Worm (Caenorhabditis elegans) whole organism, L4 larva: ENCODE data around the gene srm-3.

ENCODE experiments used
- F37D6.2 ChIP-seq: sonication (generic microtip); optimal IDR thresholded peaks from 2 replicates; lab custom pipeline; 2016; ENCODE audit warnings: mild to moderate bottlenecking, missing genetic modification characterization, missing compliant biosample characterization
- F49E8.2 ChIP-seq: sonication (generic microtip); optimal IDR thresholded peaks from 2 replicates; lab custom pipeline; 2016; ENCODE audit warnings: missing compliant biosample characterization, mild to moderate bottlenecking, missing genetic modification characterization, borderline replicate concordance
- T20F7.1 ChIP-seq: fragments of 200-800 bp; sonication (Bioruptor generic); optimal IDR thresholded peaks from 2 replicates; lab custom pipeline; 2018; ENCODE audit warnings: mild to moderate bottlenecking, missing genetic modification characterization, missing compliant biosample characterization
- Y48G9A.11 ChIP-seq: fragments of 200-800 bp; sonication (Bioruptor generic); IDR thresholded peaks from 2 replicates; pipeline ENCODE4 v1.3.6; 2022; ENCODE audit warnings: missing genetic modification reagents, missing genetic modification characterization, missing compliant biosample characterization
- Y5F2A.4 ChIP-seq: fragments of 200-800 bp; sonication (Bioruptor generic); optimal IDR thresholded peaks from 2 replicates; lab custom pipeline; 2018; ENCODE audit warnings: mild to moderate bottlenecking, missing genetic modification characterization, missing compliant biosample characterization
- ZK546.5 ChIP-seq, 2 experiments: sonication (generic microtip); optimal IDR thresholded peaks; 2 replicates each; lab custom pipeline; 2017; ENCODE audit warnings: missing biosample characterization in 2 of 2, missing genetic modification characterization in 2 of 2
- aha-1 ChIP-seq: fragments of 150-350 bp; peaks from one replicate; lab custom pipeline; 2014; ENCODE audit warnings: missing biosample characterization, missing genetic modification characterization
- aly-2 ChIP-seq: sonication (generic microtip); optimal IDR thresholded peaks from 2 replicates; lab custom pipeline; 2018; ENCODE audit warnings: missing biosample characterization, missing genetic modification characterization
- ama-1 ChIP-seq: fragments of 150-350 bp; optimal IDR thresholded peaks from 2 replicates; lab custom pipeline; 2014; ENCODE audit warnings: inconsistent platforms, mixed read lengths
- attf-4 ChIP-seq: sonication (generic microtip); optimal IDR thresholded peaks from 3 replicates; lab custom pipeline; 2017; ENCODE audit warnings: missing biosample characterization, missing genetic modification characterization
- ces-1 ChIP-seq: fragments of 150-350 bp; sonication (generic microtip); optimal IDR thresholded peaks from 4 replicates; lab custom pipeline; 2014; ENCODE audit warnings: missing biosample characterization, missing genetic modification reagents, missing genetic modification characterization
- daf-16 ChIP-seq, 3 experiments: sonication (generic microtip); optimal IDR thresholded peaks; 2 replicates each; lab custom pipeline; 2016 to 2017; ENCODE audit warnings: missing genetic modification characterization in 3 of 3, missing genetic modification reagents in 3 of 3, mild to moderate bottlenecking in 2 of 3, missing compliant biosample characterization in 2 of 3, missing biosample characterization in 1 of 3, moderate library complexity in 1 of 3
- daf-19 ChIP-seq: fragments of 200-800 bp; sonication (Bioruptor generic); conservative IDR thresholded peaks from 2 replicates; pipeline ENCODE4 v1.3.6; 2022; ENCODE audit warnings: missing genetic modification characterization, missing compliant biosample characterization
- dmd-6 ChIP-seq: fragments of 200-800 bp; sonication (Bioruptor generic); IDR thresholded peaks from 2 replicates; pipeline ENCODE4 v1.3.6; 2022; ENCODE audit warnings: missing genetic modification reagents, missing genetic modification characterization, missing compliant biosample characterization
- dmd-8 ChIP-seq: fragments of 200-800 bp; sonication (Bioruptor generic); IDR thresholded peaks from 2 replicates; pipeline ENCODE4 v1.3.6; 2022; ENCODE audit warnings: missing genetic modification characterization, missing compliant biosample characterization
- dmd-9 ChIP-seq: fragments of 200-800 bp; sonication (Bioruptor generic); IDR thresholded peaks from 2 replicates; pipeline ENCODE4 v1.3.6; 2022; ENCODE audit warnings: missing genetic modification reagents, missing genetic modification characterization, missing compliant biosample characterization
- dve-1 ChIP-seq: sonication (generic microtip); optimal IDR thresholded peaks from 2 replicates; lab custom pipeline; 2017; ENCODE audit warnings: antibody characterized with exemption, mild to moderate bottlenecking, missing genetic modification characterization, missing compliant biosample characterization; ENCODE audit not compliant: insufficient read depth
- egl-43 ChIP-seq: fragments of 200-800 bp; sonication (Bioruptor generic); IDR thresholded peaks from 2 replicates; pipeline ENCODE4 v1.3.6; 2022; ENCODE audit warnings: missing genetic modification reagents, missing genetic modification characterization, missing compliant biosample characterization
- gei-8 ChIP-seq: fragments of 200-800 bp; sonication (Bioruptor generic); optimal IDR thresholded peaks from 2 replicates; lab custom pipeline; 2018; ENCODE audit warnings: mild to moderate bottlenecking, missing genetic modification characterization, missing compliant biosample characterization
- hif-1 ChIP-seq, 2 experiments: sonication (generic microtip); optimal IDR thresholded peaks; 2 replicates each; lab custom pipeline; 2016 to 2017; ENCODE audit warnings: missing compliant biosample characterization in 2 of 2, missing genetic modification characterization in 2 of 2, missing genetic modification reagents in 2 of 2, missing genotype in 2 of 2, mild to moderate bottlenecking in 1 of 2
- hlh-11 ChIP-seq: fragments of 200-800 bp; sonication (Bioruptor generic); optimal IDR thresholded peaks from 2 replicates; lab custom pipeline; 2018; ENCODE audit warnings: mild to moderate bottlenecking, missing genetic modification characterization, missing compliant biosample characterization
- hlh-30 ChIP-seq: sonication (generic microtip); optimal IDR thresholded peaks from 2 replicates; lab custom pipeline; 2017; ENCODE audit warnings: antibody characterized with exemption, mild to moderate bottlenecking, missing genetic modification characterization, missing compliant biosample characterization; ENCODE audit not compliant: insufficient read depth
- lin-1 ChIP-seq: fragments of 200-800 bp; sonication (Bioruptor generic); IDR thresholded peaks from 2 replicates; pipeline ENCODE4 v1.3.6; 2022; ENCODE audit warnings: missing genetic modification reagents, missing genetic modification characterization, missing compliant biosample characterization
- lin-13 ChIP-seq: fragments of 150-350 bp; optimal IDR thresholded peaks from 2 replicates; lab custom pipeline; 2014; ENCODE audit warnings: missing biosample characterization, missing genetic modification reagents, missing genetic modification characterization
- lin-38 ChIP-seq: fragments of 200-800 bp; sonication (Bioruptor generic); IDR thresholded peaks from 2 replicates; pipeline ENCODE4 v1.3.6; 2022; ENCODE audit warnings: missing genetic modification reagents, missing genetic modification characterization, missing compliant biosample characterization
- lir-3 ChIP-seq: sonication (generic microtip); optimal IDR thresholded peaks from 2 replicates; lab custom pipeline; 2016; ENCODE audit warnings: mild to moderate bottlenecking, missing genetic modification characterization, missing compliant biosample characterization
- mdl-1 ChIP-seq, 2 experiments: fragments of 150-350 bp in 1 of 2; sonication (generic microtip) in 1 of 2; optimal IDR thresholded peaks; 2 replicates each; lab custom pipeline; 2014 to 2017; ENCODE audit warnings: missing biosample characterization in 2 of 2, missing genetic modification characterization in 2 of 2
- mdt-29 ChIP-seq: fragments of 200-800 bp; sonication (Bioruptor generic); IDR thresholded peaks from 2 replicates; pipeline ENCODE4 v1.3.6; 2022; ENCODE audit warnings: missing genetic modification reagents, missing genetic modification characterization, missing compliant biosample characterization
- mep-1 ChIP-seq: fragments of 150-350 bp; sonication (generic microtip); optimal IDR thresholded peaks from 3 replicates; lab custom pipeline; 2014; ENCODE audit warnings: missing biosample characterization, missing genetic modification characterization
- mxl-2 ChIP-seq: fragments of 200-800 bp; sonication (Bioruptor generic); conservative IDR thresholded peaks from 2 replicates; pipeline ENCODE4 v1.3.6; 2022; ENCODE audit warnings: missing genetic modification reagents, missing genetic modification characterization, missing compliant biosample characterization
- mxl-3 ChIP-seq: fragments of 200-800 bp; sonication (Bioruptor generic); optimal IDR thresholded peaks from 2 replicates; lab custom pipeline; 2018; ENCODE audit warnings: mild to moderate bottlenecking, missing genetic modification characterization, missing compliant biosample characterization
- nhr-10 ChIP-seq: fragments of 150-350 bp; optimal IDR thresholded peaks from 2 replicates; lab custom pipeline; 2014; ENCODE audit warnings: missing biosample characterization, missing genetic modification characterization
- nhr-102 ChIP-seq: sonication (generic microtip); optimal IDR thresholded peaks from 2 replicates; lab custom pipeline; 2016; ENCODE audit warnings: mild to moderate bottlenecking, missing genetic modification characterization, moderate library complexity, missing compliant biosample characterization
- nhr-111 ChIP-seq: fragments of 200-800 bp; sonication (Bioruptor generic); optimal IDR thresholded peaks from 2 replicates; lab custom pipeline; 2018; ENCODE audit warnings: mild to moderate bottlenecking, missing genetic modification characterization, missing compliant biosample characterization
- nhr-28 ChIP-seq: fragments of 150-350 bp; optimal IDR thresholded peaks from 2 replicates; lab custom pipeline; 2014; ENCODE audit warnings: missing biosample characterization, missing genetic modification characterization
- nhr-48 ChIP-seq: sonication (generic microtip); optimal IDR thresholded peaks from 2 replicates; lab custom pipeline; 2016; ENCODE audit warnings: mild to moderate bottlenecking, missing genetic modification characterization, missing compliant biosample characterization
- nhr-77 ChIP-seq: fragments of 150-350 bp; optimal IDR thresholded peaks from 2 replicates; lab custom pipeline; 2014; ENCODE audit warnings: missing biosample characterization, missing genetic modification characterization
- pha-4 ChIP-seq, 2 experiments: fragments of 150-350 bp in 1 of 2; fragments of 200-800 bp in 1 of 2; sonication (Bioruptor generic) in 1 of 2; IDR thresholded peaks in 1 of 2; optimal IDR thresholded peaks in 1 of 2; 2 replicates each; pipeline versions ENCODE4 v1.3.6 to Lab custom; 2014 to 2022; ENCODE audit warnings: missing genetic modification characterization in 2 of 2, missing genetic modification reagents in 2 of 2, missing biosample characterization in 1 of 2, missing compliant biosample characterization in 1 of 2
- php-3 ChIP-seq: fragments of 200-800 bp; sonication (Bioruptor generic); IDR thresholded peaks from 2 replicates; pipeline ENCODE4 v1.3.6; 2022; ENCODE audit warnings: missing genetic modification reagents, missing genetic modification characterization, missing compliant biosample characterization
- pqm-1 ChIP-seq: sonication (generic microtip); optimal IDR thresholded peaks from 2 replicates; lab custom pipeline; 2017; ENCODE audit warnings: missing biosample characterization, missing genetic modification characterization
- snpc-4 ChIP-seq: fragments of 150-350 bp; optimal IDR thresholded peaks from 2 replicates; lab custom pipeline; 2014; ENCODE audit warnings: missing biosample characterization, missing genetic modification characterization
- spr-3 ChIP-seq: fragments of 200-800 bp; sonication (Bioruptor generic); optimal IDR thresholded peaks from 2 replicates; lab custom pipeline; 2018; ENCODE audit warnings: mild to moderate bottlenecking, missing genetic modification characterization, missing compliant biosample characterization
- unc-130 ChIP-seq: sonication (generic microtip); optimal IDR thresholded peaks from 2 replicates; lab custom pipeline; 2016; ENCODE audit warnings: missing genetic modification reagents, missing genetic modification characterization, missing compliant biosample characterization
- unc-62 ChIP-seq, 3 experiments: fragments of 150-350 bp in 1 of 3; sonication (generic microtip); optimal IDR thresholded peaks in 2 of 3; peaks in 1 of 3; 1 replicate in 1 of 3; 2 replicates in 2 of 3; lab custom pipeline; 2014 to 2017; ENCODE audit warnings: missing biosample characterization in 3 of 3, missing genetic modification characterization in 3 of 3, missing genetic modification reagents in 3 of 3, missing genotype in 1 of 3
- zfp-2 ChIP-seq: sonication (generic microtip); optimal IDR thresholded peaks from 2 replicates; lab custom pipeline; 2016; ENCODE audit warnings: mild to moderate bottlenecking, missing genetic modification characterization, missing compliant biosample characterization
- zip-2 ChIP-seq: fragments of 150-350 bp; optimal IDR thresholded peaks from 2 replicates; lab custom pipeline; 2014; ENCODE audit warnings: missing biosample characterization, missing genetic modification characterization
- ztf-11 ChIP-seq: fragments of 150-350 bp; optimal IDR thresholded peaks from 2 replicates; lab custom pipeline; 2014; ENCODE audit warnings: missing biosample characterization, missing genetic modification characterization

The srm-3 gene

DNA sequence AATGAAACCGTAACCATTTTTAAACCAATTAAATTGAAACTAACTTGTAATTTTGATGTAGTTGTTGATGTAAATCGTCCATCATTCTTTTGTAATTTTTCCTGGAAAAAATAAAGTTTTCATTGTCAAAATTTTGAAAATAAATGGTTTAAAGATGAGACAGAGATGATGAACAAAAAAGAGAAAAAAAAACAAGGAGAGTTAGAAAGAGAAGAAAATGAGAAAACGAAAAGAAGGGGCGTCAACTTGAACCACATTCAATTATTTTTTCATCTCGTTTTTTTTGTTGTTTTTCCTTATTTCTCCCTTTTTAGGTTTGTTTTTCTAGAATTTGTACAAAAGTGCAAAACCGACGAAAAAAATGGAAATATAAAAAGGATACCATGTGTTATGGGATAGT is 26.8 kb downstream of the srm-3 start, which contains the start of gene nhr-34:
Gene nhr-34, minus strand, starts transcription at position 101 of the 400 bp plus-strand sequence.
- peak; percentile 33 for TF ChIP-seq T20F7.1 (GFP tag; lab: Kevin White, UChicago)
- no peak for TF ChIP-seq unc-62 (GFP tag; optimal IDR thresholded peaks at IDR 0.05 in 1 of 2; lab: Kevin White, UChicago)
- no peak for TF ChIP-seq unc-62 (tag; optimal IDR thresholded peaks at IDR 0.05; lab: Kevin White, UChicago)
- TF ChIP-seq, all 104 proteins: peak for 1

- TF ChIP-seq dmd-6 (GFP tag; lab: Robert Waterston, UW) = peak; percentile 89
- TF ChIP-seq dve-1 = peak; percentile 89
- TF ChIP-seq dmd-9 (GFP tag; lab: Robert Waterston, UW) = no peak
- TF ChIP-seq hif-1 (tag; optimal IDR thresholded peaks at IDR 0.05; lab: Kevin White, UChicago) = peak in 1 of 2 experiments; percentile 35
- no peak for TF ChIP-seq lir-3 (tag; lab: Kevin White, UChicago)
- TF ChIP-seq pqm-1 (tag; lab: Kevin White, UChicago) = peak; percentile 47
- TF ChIP-seq nhr-77 (tag; lab: Kevin White, UChicago) = peak; percentile 65
- TF ChIP-seq daf-16 (GFP tag; optimal IDR thresholded peaks at IDR 0.05; lab: Kevin White, UChicago) = no peak
- TF ChIP-seq daf-16 (tag; optimal IDR thresholded peaks at IDR 0.05; lab: Kevin White, UChicago) = peak; percentile 98
- no peak for TF ChIP-seq zfp-2 (tag; lab: Kevin White, UChicago)
- peak; percentile 7 for TF ChIP-seq mxl-3 (GFP tag; lab: Kevin White, UChicago)
- peak; percentile 17 for TF ChIP-seq T20F7.1 (GFP tag; lab: Kevin White, UChicago)
- no peak for TF ChIP-seq spr-3 (GFP tag; lab: Kevin White, UChicago)
- no peak for TF ChIP-seq lin-13
- no peak for TF ChIP-seq zip-2 (tag; lab: Kevin White, UChicago)
- TF ChIP-seq aly-2 = no peak
- no peak for TF ChIP-seq ces-1 (GFP tag; lab: Kevin White, UChicago)
- peak; percentile 45 for TF ChIP-seq mep-1 (tag; lab: Kevin White, UChicago)
- TF ChIP-seq nhr-111 (GFP tag; lab: Kevin White, UChicago) = no peak
- TF ChIP-seq nhr-102 = peak; percentile 23
- TF ChIP-seq Y48G9A.11 (GFP tag; lab: Robert Waterston, UW) = no peak
- no peak for TF ChIP-seq snpc-4 (tag; lab: Kevin White, UChicago)
- TF ChIP-seq F37D6.2 (tag; lab: Kevin White, UChicago) = no peak
- no peak for TF ChIP-seq attf-4 (tag; lab: Kevin White, UChicago)
- no peak for TF ChIP-seq ztf-11
- TF ChIP-seq php-3 (GFP tag; lab: Robert Waterston, UW) = peak; percentile 85
- no peak for TF ChIP-seq gei-8
- TF ChIP-seq hlh-30 (tag; lab: Kevin White, UChicago) = peak; percentile 58
- no peak for TF ChIP-seq egl-43 (GFP tag; lab: Robert Waterston, UW)
- TF ChIP-seq nhr-48 (tag; lab: Kevin White, UChicago) = peak; percentile 27
- peak; percentile 81 for TF ChIP-seq nhr-10 (tag; lab: Kevin White, UChicago)
- no peak for TF ChIP-seq pha-4 (GFP tag; IDR thresholded peaks at IDR 0.05; lab: Robert Waterston, UW)
- TF ChIP-seq pha-4 (tag; optimal IDR thresholded peaks at IDR 0.05; lab: Kevin White, UChicago) = no peak
- peak; percentile 95 for TF ChIP-seq nhr-28 (tag; lab: Kevin White, UChicago)
- no peak for TF ChIP-seq Y5F2A.4 (GFP tag; lab: Kevin White, UChicago)
- no peak for TF ChIP-seq dmd-8 (GFP tag; lab: Robert Waterston, UW)
- no peak for TF ChIP-seq unc-130 (GFP tag; lab: Kevin White, UChicago)
- TF ChIP-seq mdl-1 (tag; optimal IDR thresholded peaks at IDR 0.05; lab: Kevin White, UChicago) = peak in 1 of 2 experiments; percentile 70
- TF ChIP-seq hlh-11 = peak; percentile 75
- TF ChIP-seq lin-1 (GFP tag; lab: Robert Waterston, UW) = 0 out of 2 replicates have a peak, but pooled peaks have one; percentile 47
- no peak for TF ChIP-seq mdt-29 (GFP tag; lab: Robert Waterston, UW)
- TF ChIP-seq daf-19 = no peak
- no peak for TF ChIP-seq lin-38 (GFP tag; lab: Robert Waterston, UW)
- TF ChIP-seq ama-1 (lab: Kevin White, UChicago) = no peak
- TF ChIP-seq F49E8.2 (tag; lab: Kevin White, UChicago) = no peak
- no peak for TF ChIP-seq aha-1 (tag; lab: Kevin White, UChicago)
- TF ChIP-seq mxl-2 (GFP tag; lab: Robert Waterston, UW) = no peak
- no peak for TF ChIP-seq ZK546.5 (tag; optimal IDR thresholded peaks at IDR 0.05; lab: Kevin White, UChicago)
Observed at ce11 chrIV:9676535-9676934, 27.8 kb downstream of the srm-3 start.
